Worm (Caenorhabditis elegans) whole organism, L3 larva: ENCODE data around the gene cyp-13A12.

ENCODE experiments used
- ama-1 ChIP-seq: fragments of 150-350 bp; optimal IDR thresholded peaks from 2 replicates; lab custom pipeline; 2018
- elt-1 ChIP-seq: fragments of 150-350 bp; optimal IDR thresholded peaks from 2 replicates; lab custom pipeline; 2014; ENCODE audit warnings: missing biosample characterization, missing genetic modification characterization
- elt-2 ChIP-seq: sonication (generic microtip); optimal IDR thresholded peaks from 2 replicates; lab custom pipeline; 2016; ENCODE audit warnings: missing genetic modification reagents, mild to moderate bottlenecking, missing genetic modification characterization, missing compliant biosample characterization
- nhr-237 ChIP-seq: fragments of 150-350 bp; optimal IDR thresholded peaks from 2 replicates; lab custom pipeline; 2014; ENCODE audit warnings: missing biosample characterization, missing genetic modification characterization
- pha-4 ChIP-seq: fragments of 150-350 bp; optimal IDR thresholded peaks from 2 replicates; lab custom pipeline; 2014; ENCODE audit warnings: missing biosample characterization, missing genetic modification reagents, missing genetic modification characterization

DNA sequence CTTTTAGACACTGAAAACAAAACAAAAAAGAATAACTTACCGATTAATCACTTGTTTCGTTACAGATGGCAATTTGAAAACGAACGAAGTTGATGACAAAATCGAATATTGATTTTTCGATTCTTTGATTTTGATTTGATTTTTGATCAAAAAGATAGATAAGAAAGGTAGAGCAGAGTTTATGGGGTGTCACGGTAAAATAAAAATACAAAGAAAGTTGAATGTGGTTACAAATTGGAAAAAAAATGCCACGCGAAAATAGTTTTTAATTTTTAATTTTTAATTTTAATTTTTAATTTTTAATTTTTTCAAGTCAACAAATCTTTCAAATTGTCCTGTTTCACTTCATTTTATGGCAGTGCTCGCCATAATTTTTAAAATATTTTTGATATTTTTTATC, 31.0 kb downstream of the cyp-13A12 start, which contains the start of gene F54F12.1:
- TF ChIP-seq nhr-237 (tag; lab: Kevin White, UChicago) (no peak), ama-1 (lab: Kevin White, UChicago) (no peak), elt-2 (tag; lab: Kevin White, UChicago) (no peak), elt-1 (no peak), pha-4 (no peak)
